Worm (Caenorhabditis elegans) whole organism, L4 larva: ENCODE measurements around the gene F26A1.8.

Experiments used
- F37D6.2 ChIP-seq: sonication (generic microtip); optimal IDR thresholded peaks from 2 replicates; lab custom pipeline; 2016; ENCODE audit warnings: mild to moderate bottlenecking, missing genetic modification characterization, missing compliant biosample characterization
- F49E8.2 ChIP-seq: sonication (generic microtip); optimal IDR thresholded peaks from 2 replicates; lab custom pipeline; 2016; ENCODE audit warnings: missing compliant biosample characterization, mild to moderate bottlenecking, missing genetic modification characterization, borderline replicate concordance
- T20F7.1 ChIP-seq: fragments of 200-800 bp; sonication (Bioruptor generic); optimal IDR thresholded peaks from 2 replicates; lab custom pipeline; 2018; ENCODE audit warnings: mild to moderate bottlenecking, missing genetic modification characterization, missing compliant biosample characterization
- aha-1 ChIP-seq: fragments of 150-350 bp; peaks from one replicate; lab custom pipeline; 2014; ENCODE audit warnings: missing biosample characterization, missing genetic modification characterization
- arid-1 ChIP-seq: fragments of 200-800 bp; sonication (Bioruptor generic); conservative IDR thresholded peaks from 2 replicates; pipeline ENCODE4 v1.3.6; 2022; ENCODE audit warnings: missing genetic modification reagents, missing genetic modification characterization, missing compliant biosample characterization
- ceh-20 ChIP-seq: fragments of 200-800 bp; sonication (Bioruptor generic); IDR thresholded peaks from 2 replicates; pipeline ENCODE4 v1.3.6; 2022; ENCODE audit warnings: missing genetic modification reagents, missing genetic modification characterization, missing compliant biosample characterization
- daf-12 ChIP-seq: fragments of 150-350 bp; optimal IDR thresholded peaks from 2 replicates; lab custom pipeline; 2014; ENCODE audit warnings: missing biosample characterization, missing genetic modification reagents, missing genetic modification characterization
- daf-16 ChIP-seq, 3 experiments: sonication (generic microtip); optimal IDR thresholded peaks; 2 replicates each; lab custom pipeline; 2016 to 2017; ENCODE audit warnings: missing genetic modification characterization in 3 of 3, missing genetic modification reagents in 3 of 3, mild to moderate bottlenecking in 2 of 3, missing compliant biosample characterization in 2 of 3, missing biosample characterization in 1 of 3, moderate library complexity in 1 of 3
- daf-8 ChIP-seq: fragments of 200-800 bp; sonication (Bioruptor generic); IDR thresholded peaks from 2 replicates; pipeline ENCODE4 v1.3.6; 2022; ENCODE audit warnings: missing genetic modification characterization, missing compliant biosample characterization
- dmd-6 ChIP-seq: fragments of 200-800 bp; sonication (Bioruptor generic); IDR thresholded peaks from 2 replicates; pipeline ENCODE4 v1.3.6; 2022; ENCODE audit warnings: missing genetic modification reagents, missing genetic modification characterization, missing compliant biosample characterization
- dmd-8 ChIP-seq: fragments of 200-800 bp; sonication (Bioruptor generic); IDR thresholded peaks from 2 replicates; pipeline ENCODE4 v1.3.6; 2022; ENCODE audit warnings: missing genetic modification characterization, missing compliant biosample characterization
- dmd-9 ChIP-seq: fragments of 200-800 bp; sonication (Bioruptor generic); IDR thresholded peaks from 2 replicates; pipeline ENCODE4 v1.3.6; 2022; ENCODE audit warnings: missing genetic modification reagents, missing genetic modification characterization, missing compliant biosample characterization
- dpl-1 ChIP-seq: fragments of 150-350 bp; optimal IDR thresholded peaks from 2 replicates; lab custom pipeline; 2014; ENCODE audit warnings: missing biosample characterization, missing genetic modification reagents, missing genetic modification characterization
- egl-27 ChIP-seq: sonication (generic microtip); optimal IDR thresholded peaks from 3 replicates; lab custom pipeline; 2017; ENCODE audit warnings: missing biosample characterization, missing genetic modification reagents, missing genetic modification characterization
- hlh-30 ChIP-seq: sonication (generic microtip); optimal IDR thresholded peaks from 2 replicates; lab custom pipeline; 2017; ENCODE audit warnings: antibody characterized with exemption, mild to moderate bottlenecking, missing genetic modification characterization, missing compliant biosample characterization; ENCODE audit not compliant: insufficient read depth
- jun-1 ChIP-seq: fragments of 150-350 bp; optimal IDR thresholded peaks from 2 replicates; lab custom pipeline; 2014; ENCODE audit warnings: missing biosample characterization, missing genetic modification reagents, missing genetic modification characterization
- lin-13 ChIP-seq: fragments of 150-350 bp; optimal IDR thresholded peaks from 2 replicates; lab custom pipeline; 2014; ENCODE audit warnings: missing biosample characterization, missing genetic modification reagents, missing genetic modification characterization
- lin-38 ChIP-seq: fragments of 200-800 bp; sonication (Bioruptor generic); IDR thresholded peaks from 2 replicates; pipeline ENCODE4 v1.3.6; 2022; ENCODE audit warnings: missing genetic modification reagents, missing genetic modification characterization, missing compliant biosample characterization
- lsy-2 ChIP-seq, 2 experiments: fragments of 150-350 bp in 1 of 2; sonication (generic microtip) in 1 of 2; optimal IDR thresholded peaks; 2 replicates each; lab custom pipeline; 2014 to 2017; ENCODE audit warnings: missing biosample characterization in 2 of 2, missing genetic modification characterization in 2 of 2
- mep-1 ChIP-seq: fragments of 150-350 bp; sonication (generic microtip); optimal IDR thresholded peaks from 3 replicates; lab custom pipeline; 2014; ENCODE audit warnings: missing biosample characterization, missing genetic modification characterization
- mes-2 ChIP-seq: sonication (generic microtip); optimal IDR thresholded peaks from 2 replicates; lab custom pipeline; 2016; ENCODE audit warnings: missing genotype, mild to moderate bottlenecking, missing genetic modification characterization, missing compliant biosample characterization; ENCODE audit not compliant: poor library complexity, severe bottlenecking
- nhr-10 ChIP-seq: fragments of 150-350 bp; optimal IDR thresholded peaks from 2 replicates; lab custom pipeline; 2014; ENCODE audit warnings: missing biosample characterization, missing genetic modification characterization
- nhr-102 ChIP-seq: sonication (generic microtip); optimal IDR thresholded peaks from 2 replicates; lab custom pipeline; 2016; ENCODE audit warnings: mild to moderate bottlenecking, missing genetic modification characterization, moderate library complexity, missing compliant biosample characterization
- nhr-11 ChIP-seq: fragments of 150-350 bp; optimal IDR thresholded peaks from 2 replicates; lab custom pipeline; 2014; ENCODE audit warnings: missing biosample characterization, missing genetic modification characterization
- nhr-111 ChIP-seq: fragments of 200-800 bp; sonication (Bioruptor generic); optimal IDR thresholded peaks from 2 replicates; lab custom pipeline; 2018; ENCODE audit warnings: mild to moderate bottlenecking, missing genetic modification characterization, missing compliant biosample characterization
- nhr-48 ChIP-seq: sonication (generic microtip); optimal IDR thresholded peaks from 2 replicates; lab custom pipeline; 2016; ENCODE audit warnings: mild to moderate bottlenecking, missing genetic modification characterization, missing compliant biosample characterization
- nhr-77 ChIP-seq: fragments of 150-350 bp; optimal IDR thresholded peaks from 2 replicates; lab custom pipeline; 2014; ENCODE audit warnings: missing biosample characterization, missing genetic modification characterization
- rbr-2 ChIP-seq: sonication (generic microtip); optimal IDR thresholded peaks from 2 replicates; lab custom pipeline; 2016; ENCODE audit warnings: missing genotype, missing genetic modification characterization, missing compliant biosample characterization
- snpc-4 ChIP-seq: fragments of 150-350 bp; optimal IDR thresholded peaks from 2 replicates; lab custom pipeline; 2014; ENCODE audit warnings: missing biosample characterization, missing genetic modification characterization
- unc-39 ChIP-seq: sonication (generic microtip); optimal IDR thresholded peaks from 2 replicates; lab custom pipeline; 2017; ENCODE audit warnings: missing biosample characterization, missing genetic modification characterization
- unc-62 ChIP-seq, 3 experiments: fragments of 150-350 bp in 1 of 3; sonication (generic microtip); optimal IDR thresholded peaks in 2 of 3; peaks in 1 of 3; 1 replicate in 1 of 3; 2 replicates in 2 of 3; lab custom pipeline; 2014 to 2017; ENCODE audit warnings: missing biosample characterization in 3 of 3, missing genetic modification characterization in 3 of 3, missing genetic modification reagents in 3 of 3, missing genotype in 1 of 3
- zag-1 ChIP-seq: fragments of 150-350 bp; optimal IDR thresholded peaks from 2 replicates; lab custom pipeline; 2014; ENCODE audit warnings: missing biosample characterization, missing genetic modification characterization
- zip-11 ChIP-seq: fragments of 200-800 bp; sonication (Bioruptor generic); IDR thresholded peaks from 2 replicates; pipeline ENCODE4 v1.3.6; 2022; ENCODE audit warnings: missing genetic modification characterization, missing compliant biosample characterization
- ztf-7 ChIP-seq: fragments of 150-350 bp; optimal IDR thresholded peaks from 2 replicates; lab custom pipeline; 2014; ENCODE audit warnings: missing biosample characterization, missing genetic modification characterization

Gene F26A1.8

DNA sequence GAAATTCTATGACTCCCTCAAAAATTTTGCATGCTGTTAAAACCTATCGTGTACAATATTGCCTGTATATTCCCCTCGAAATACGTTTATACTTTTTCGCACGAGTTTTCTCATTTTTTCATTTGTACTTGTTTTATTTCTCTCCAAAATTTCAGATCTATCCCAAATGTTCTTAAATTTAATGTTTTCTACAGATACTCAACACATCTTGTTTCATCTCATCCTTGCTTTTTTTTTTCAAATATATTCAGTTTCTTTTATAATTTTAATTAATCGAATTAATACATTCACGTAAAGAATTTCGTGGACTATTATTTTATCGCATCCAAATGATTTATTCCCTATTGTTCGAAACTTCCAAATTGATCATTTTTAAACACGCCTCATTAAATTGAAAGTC lies 32.9 kb upstream of the F26A1.8 start, which contains the start of gene C35D10.8:
C35D10.8 (plus strand) TSS at position 301 of the 400 bp plus-strand sequence.
- TF ChIP-seq daf-12 (no peak), snpc-4 (tag; lab: Kevin White, UChicago) (no peak), dmd-8 (GFP tag; lab: Robert Waterston, UW) (no peak), lin-13 (GFP tag; lab: Kevin White, UChicago) (no peak), arid-1 (no peak), zip-11 (GFP tag; lab: Robert Waterston, UW) (no peak)

DNA sequence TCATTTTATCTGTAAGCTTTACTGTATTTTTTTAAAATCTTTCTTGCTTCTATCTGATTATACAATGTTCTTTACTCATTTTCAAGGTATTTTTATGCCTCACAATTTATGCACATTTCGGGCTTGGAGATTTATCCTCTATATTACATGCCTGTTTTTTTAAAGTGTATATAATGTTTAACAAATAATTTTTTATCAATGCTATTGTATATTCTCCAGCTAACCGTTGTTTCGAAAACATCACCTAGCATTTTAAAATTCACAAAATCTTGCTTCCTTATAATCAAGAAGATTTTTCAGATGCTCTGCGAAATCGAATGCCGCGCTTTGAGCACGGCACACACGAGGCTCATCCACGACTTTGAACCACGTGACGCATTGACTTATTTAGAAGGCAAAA lies 30.0 kb upstream of the F26A1.8 start, which contains the start of gene ced-4:
ced-4 (plus strand) TSS at position 301 of the 400 bp plus-strand sequence.
- TF ChIP-seq snpc-4 (tag; lab: Kevin White, UChicago): no peak
- TF ChIP-seq aha-1 (tag; lab: Kevin White, UChicago): peak; percentile 75

DNA sequence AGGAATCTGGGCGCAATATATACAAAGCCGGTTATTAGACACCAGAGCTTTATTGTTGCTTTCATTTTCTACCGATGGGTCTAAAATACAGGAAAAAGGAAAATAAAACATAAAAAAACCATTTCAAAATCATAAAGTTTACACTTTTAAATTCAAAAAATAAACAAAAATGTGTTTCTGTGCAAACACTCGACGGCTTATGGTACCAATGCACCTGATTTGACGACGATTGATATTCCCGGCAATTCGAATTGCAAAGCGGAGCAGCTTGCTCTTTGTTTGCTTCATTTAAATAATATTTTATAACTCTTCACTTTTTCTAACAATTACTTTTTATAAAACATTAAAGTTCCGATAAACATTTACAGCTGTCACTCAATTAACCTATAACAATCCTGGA lies 28.1 kb upstream of the F26A1.8 start, which contains the start of gene F26A1.1:
F26A1.1 (plus strand) TSS at position 369 of the 400 bp plus-strand sequence.
- no peak for TF ChIP-seq nhr-77 (tag; lab: Kevin White, UChicago)
- no peak for TF ChIP-seq ceh-20
- no peak for TF ChIP-seq jun-1 (tag; lab: Kevin White, UChicago)
- no peak for TF ChIP-seq T20F7.1 (GFP tag; lab: Kevin White, UChicago)
- no peak for TF ChIP-seq nhr-102
- no peak for TF ChIP-seq dmd-9 (GFP tag; lab: Robert Waterston, UW)
- TF ChIP-seq lsy-2 (tag; optimal IDR thresholded peaks at IDR 0.05; lab: Kevin White, UChicago): peak in 1 of 2 experiments; percentile 63
- no peak for TF ChIP-seq hlh-30 (tag; lab: Kevin White, UChicago)
- TF ChIP-seq daf-16 (GFP tag; optimal IDR thresholded peaks at IDR 0.05; lab: Kevin White, UChicago): no peak
- peak; percentile 6 for TF ChIP-seq daf-16 (tag; optimal IDR thresholded peaks at IDR 0.05; lab: Kevin White, UChicago)
- TF ChIP-seq dpl-1 (GFP tag; lab: Kevin White, UChicago): peak; percentile 70
- TF ChIP-seq lin-38 (GFP tag; lab: Robert Waterston, UW): no peak; the same call in 1 of the 2 replicates
- no peak for TF ChIP-seq nhr-111
- no peak for TF ChIP-seq F37D6.2 (tag; lab: Kevin White, UChicago)
- no peak for TF ChIP-seq zag-1 (tag; lab: Kevin White, UChicago)
- no peak for TF ChIP-seq unc-39 (tag; lab: Kevin White, UChicago)
- TF ChIP-seq rbr-2: no peak
- no peak for TF ChIP-seq zip-11 (GFP tag; lab: Robert Waterston, UW)
- TF ChIP-seq daf-12: no peak
- no peak for TF ChIP-seq ztf-7 (tag; lab: Kevin White, UChicago)
- peak; percentile 50 for TF ChIP-seq mes-2 (tag; lab: Kevin White, UChicago)
- no peak for TF ChIP-seq nhr-10
- TF ChIP-seq mep-1 (tag; lab: Kevin White, UChicago): no peak

DNA sequence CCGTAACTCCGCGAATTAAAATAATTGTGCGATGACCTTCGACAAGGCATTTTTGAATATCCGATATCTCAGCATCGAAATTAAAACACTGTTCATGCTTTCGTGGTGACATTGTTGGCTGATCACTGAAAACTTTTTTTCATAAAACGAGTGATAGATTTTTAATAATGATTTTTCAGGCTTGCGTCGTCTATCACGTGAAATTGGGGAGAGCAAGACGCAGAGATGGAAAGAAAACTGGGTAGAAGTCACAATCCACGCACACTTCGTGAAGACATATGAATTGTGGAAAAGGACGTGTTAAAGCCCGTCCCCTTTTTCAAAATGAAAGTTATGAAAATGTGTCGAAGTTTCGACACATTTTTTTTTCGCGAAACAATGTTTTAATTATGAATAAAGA lies 27.7 kb upstream of the F26A1.8 start, which contains the start of gene nonu-1:
nonu-1 (minus strand) TSS at position 169 of the 400 bp plus-strand sequence.
- TF ChIP-seq hlh-30 (tag; lab: Kevin White, UChicago) (peak; percentile 86), daf-8 (no peak), nhr-48 (no peak), aha-1 (tag; lab: Kevin White, UChicago) (peak; percentile 64), dmd-6 (GFP tag; lab: Robert Waterston, UW) (peak; percentile 11; the same call in 1 of the 2 replicates)

DNA sequence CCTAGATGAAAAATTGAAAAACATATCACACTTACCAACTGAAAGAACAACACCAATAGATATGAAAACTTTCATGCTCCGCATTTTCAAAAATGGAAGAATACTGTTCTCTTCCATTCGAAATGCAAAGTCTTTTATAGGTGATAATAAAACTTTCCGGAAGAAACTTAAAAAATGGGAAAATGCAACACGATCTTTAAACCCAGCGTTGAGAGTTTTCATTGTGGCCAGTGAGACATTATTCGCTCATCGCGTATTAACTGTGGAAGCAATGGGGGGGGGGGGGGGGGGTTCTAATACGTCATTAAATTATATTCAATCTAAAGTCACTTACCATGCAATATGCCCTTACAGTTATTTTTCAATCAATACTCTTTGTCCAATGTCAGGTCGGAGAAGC lies 22.3 kb upstream of the F26A1.8 start, which contains the start of the genes clec-157 and fkh-5:
clec-157 (minus strand) TSS at position 101 of the 400 bp plus-strand sequence.
fkh-5 (plus strand) TSS at position 336 of the 400 bp plus-strand sequence.
- TF ChIP-seq unc-62 (GFP tag; optimal IDR thresholded peaks at IDR 0.05 in 1 of 2; lab: Kevin White, UChicago) (peak in 1 of 2 experiments; percentile 63), unc-62 (tag; optimal IDR thresholded peaks at IDR 0.05; lab: Kevin White, UChicago) (no peak), dpl-1 (GFP tag; lab: Kevin White, UChicago) (no peak), F49E8.2 (tag; lab: Kevin White, UChicago) (no peak), snpc-4 (tag; lab: Kevin White, UChicago) (no peak), egl-27 (tag; lab: Kevin White, UChicago) (no peak), aha-1 (tag; lab: Kevin White, UChicago) (no peak), nhr-11 (no peak)
